Fruit fly (Drosophila melanogaster): ENCODE results near the gene CG13962.

CG13962 gene

DNA sequence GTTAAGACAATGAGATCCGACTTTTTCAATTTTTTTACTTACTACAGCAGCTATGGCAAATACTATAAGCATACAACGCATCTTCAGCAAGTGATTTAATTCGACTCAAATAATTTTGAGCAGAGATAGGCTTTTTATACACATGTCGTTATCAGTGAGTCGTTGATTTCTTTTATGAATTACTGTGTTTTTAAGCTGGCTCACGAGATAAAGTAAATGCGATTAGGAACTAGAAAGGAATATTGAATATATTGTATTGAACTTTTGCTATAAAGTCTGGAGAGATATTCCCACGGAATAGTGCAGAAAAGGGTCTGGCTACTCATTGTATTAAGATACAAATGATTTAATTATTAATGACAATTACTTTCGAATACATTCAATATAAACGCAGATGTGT lies at the start of gene CG13962:
TSS of gene CG13962 (minus strand) at position 101 of the 400 bp plus-strand sequence.
- TF ChIP-seq brk (GFP tag; optimal IDR thresholded peaks at IDR 0.05): no peak
- TF ChIP-seq dmrt93B (GFP tag; optimal IDR thresholded peaks at IDR 0.05): no peak
- TF ChIP-seq fru (GFP tag; optimal IDR thresholded peaks at IDR 0.05): no peak
- no peak for TF ChIP-seq HLH106 (tag; optimal IDR thresholded peaks at IDR 0.05)
- no peak for TF ChIP-seq sv (GFP tag; optimal IDR thresholded peaks at IDR 0.05)
- TF ChIP-seq sage (GFP tag; optimal IDR thresholded peaks at IDR 0.05): no peak
- TF ChIP-seq Mio (GFP tag; optimal IDR thresholded peaks at IDR 0.05): no peak
- TF ChIP-seq dl (GFP tag; optimal IDR thresholded peaks at IDR 0.05; ENCODE audit: insufficient read depth in 1 of 2, partially characterized antibody in 2 of 2): no peak

DNA sequence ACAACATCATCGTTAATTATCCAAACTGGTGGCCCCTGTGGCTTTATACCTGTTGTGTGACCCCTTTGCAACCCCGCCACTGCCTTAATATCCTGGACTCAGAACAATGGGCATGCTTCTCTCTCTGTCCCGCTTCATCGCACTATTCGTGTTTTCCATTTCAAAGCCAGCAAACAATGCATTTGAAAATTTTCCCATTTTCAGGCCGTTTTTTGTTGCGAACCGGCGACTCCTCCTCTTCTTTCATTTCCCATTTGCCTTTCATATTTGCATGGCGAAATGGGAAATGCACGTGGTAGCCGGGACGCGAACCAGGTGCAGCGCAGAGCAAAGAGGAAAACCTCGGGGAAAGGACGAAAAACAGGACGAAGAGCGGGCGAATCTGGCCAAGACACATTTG lies 45.4 kb upstream of the CG13962 start:
- no peak for TF ChIP-seq fru (GFP tag; optimal IDR thresholded peaks at IDR 0.05)
- TF ChIP-seq Vsx2 (GFP tag; optimal IDR thresholded peaks at IDR 0.05; ENCODE audit: partially characterized antibody): no peak

DNA sequence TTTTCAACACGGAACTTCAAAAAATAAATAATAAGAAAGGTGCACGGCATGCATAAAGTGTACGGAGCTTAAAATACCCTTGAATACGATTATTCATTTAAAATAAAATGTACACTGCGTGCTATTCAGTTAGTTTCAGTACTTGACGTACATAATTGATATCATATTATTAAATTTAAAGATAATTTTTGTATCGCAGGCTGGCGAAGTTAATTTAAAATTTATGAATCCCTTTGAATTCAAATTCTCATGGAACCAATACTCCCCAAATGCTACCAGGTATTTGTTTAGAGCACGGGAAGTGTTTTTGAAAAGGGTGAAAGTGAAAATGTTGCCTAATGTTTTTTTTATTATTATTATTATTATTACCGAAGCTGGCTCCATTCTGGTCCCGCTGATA lies 40.9 kb upstream of the CG13962 start:
- TF ChIP-seq woc (GFP tag; optimal IDR thresholded peaks at IDR 0.05) (no peak), Rel (GFP tag; optimal IDR thresholded peaks at IDR 0.05) (no peak), Rel (tag; optimal IDR thresholded peaks at IDR 0.05) (no peak), lola (GFP tag; optimal IDR thresholded peaks at IDR 0.05) (no peak), sv (GFP tag; optimal IDR thresholded peaks at IDR 0.05) (no peak), dl (GFP tag; optimal IDR thresholded peaks at IDR 0.05; ENCODE audit: insufficient read depth in 1 of 2, partially characterized antibody in 2 of 2) (no peak), br (GFP tag; optimal IDR thresholded peaks at IDR 0.05) (no peak), rgr (GFP tag; optimal IDR thresholded peaks at IDR 0.05) (no peak)

DNA sequence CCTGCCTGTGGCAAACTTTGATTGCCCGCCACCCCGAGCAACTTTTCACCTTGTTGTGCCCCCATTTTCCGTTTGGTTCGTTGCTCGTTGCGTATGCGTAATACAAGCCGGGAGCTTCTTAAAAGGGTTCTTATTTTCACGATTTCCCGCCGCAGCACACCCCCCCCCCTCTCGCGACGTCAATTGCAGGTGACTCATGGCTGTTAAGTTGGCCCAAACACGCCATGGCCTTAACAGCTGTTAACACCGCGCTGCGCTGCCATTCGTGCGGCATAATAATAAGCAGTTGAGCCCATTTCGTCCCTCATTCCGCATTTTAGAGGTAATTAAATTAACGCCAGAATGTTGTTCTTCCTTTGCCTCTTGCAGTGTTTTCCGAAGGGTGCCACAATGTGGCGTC lies 36.6 kb upstream of the CG13962 start:
- TF ChIP-seq pan (optimal IDR thresholded peaks at IDR 0.05) (no peak), fru (GFP tag; optimal IDR thresholded peaks at IDR 0.05) (no peak), OdsH (GFP tag; optimal IDR thresholded peaks at IDR 0.05) (no peak)

DNA sequence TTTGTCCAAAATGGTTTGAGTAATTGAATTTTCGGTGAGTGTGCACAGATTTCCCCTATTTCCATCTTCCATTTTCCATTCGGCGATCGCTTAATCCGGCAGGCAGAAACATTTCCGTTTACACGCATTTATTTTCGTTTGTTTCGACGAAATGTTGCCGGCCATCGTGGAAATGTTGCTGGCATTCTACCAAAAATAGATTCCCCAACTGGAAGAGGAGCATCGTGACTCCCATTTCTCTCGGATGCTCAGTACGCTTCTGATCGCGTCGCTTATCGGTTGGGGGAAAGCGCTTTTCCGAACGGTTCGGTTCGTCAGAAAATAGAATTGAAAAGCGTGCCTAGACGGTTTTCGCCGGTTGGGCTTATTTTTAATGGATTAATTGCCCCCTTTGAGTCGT lies 35.4 kb upstream of the CG13962 start:
- no peak for TF ChIP-seq ey (GFP tag; optimal IDR thresholded peaks at IDR 0.05)
- TF ChIP-seq dl (GFP tag; optimal IDR thresholded peaks at IDR 0.05; ENCODE audit: insufficient read depth in 1 of 2, partially characterized antibody in 2 of 2): no peak
- TF ChIP-seq foxo (GFP tag; optimal IDR thresholded peaks at IDR 0.05): no peak
- TF ChIP-seq rgr (GFP tag; optimal IDR thresholded peaks at IDR 0.05): no peak
- no peak for TF ChIP-seq CG32264 (GFP tag; optimal IDR thresholded peaks at IDR 0.05)
- no peak for TF ChIP-seq psq (GFP tag; optimal IDR thresholded peaks at IDR 0.05)
- no peak for TF ChIP-seq usp (GFP tag; optimal IDR thresholded peaks at IDR 0.05)
- TF ChIP-seq OdsH (GFP tag; optimal IDR thresholded peaks at IDR 0.05): no peak
- no peak for TF ChIP-seq Rel (GFP tag; optimal IDR thresholded peaks at IDR 0.05)
- no peak for TF ChIP-seq Rel (tag; optimal IDR thresholded peaks at IDR 0.05)
- no peak for TF ChIP-seq N (GFP tag; optimal IDR thresholded peaks at IDR 0.05)
- no peak for TF ChIP-seq pan (optimal IDR thresholded peaks at IDR 0.05)
- TF ChIP-seq CrebA (GFP tag; optimal IDR thresholded peaks at IDR 0.05; ENCODE audit: borderline replicate concordance): no peak
- no peak for TF ChIP-seq tai (GFP tag; optimal IDR thresholded peaks at IDR 0.05)
- TF ChIP-seq jim (GFP tag; optimal IDR thresholded peaks at IDR 0.05): no peak
- no peak for TF ChIP-seq sv (GFP tag; optimal IDR thresholded peaks at IDR 0.05)
- no peak for TF ChIP-seq Sp1 (GFP tag; optimal IDR thresholded peaks at IDR 0.05)
- no peak for TF ChIP-seq h (GFP tag; optimal IDR thresholded peaks at IDR 0.05)
- TF ChIP-seq Hr83 (GFP tag; optimal IDR thresholded peaks at IDR 0.05; ENCODE audit: poor library complexity, severe bottlenecking): no peak
- no peak for TF ChIP-seq dmrt93B (GFP tag; optimal IDR thresholded peaks at IDR 0.05)

DNA sequence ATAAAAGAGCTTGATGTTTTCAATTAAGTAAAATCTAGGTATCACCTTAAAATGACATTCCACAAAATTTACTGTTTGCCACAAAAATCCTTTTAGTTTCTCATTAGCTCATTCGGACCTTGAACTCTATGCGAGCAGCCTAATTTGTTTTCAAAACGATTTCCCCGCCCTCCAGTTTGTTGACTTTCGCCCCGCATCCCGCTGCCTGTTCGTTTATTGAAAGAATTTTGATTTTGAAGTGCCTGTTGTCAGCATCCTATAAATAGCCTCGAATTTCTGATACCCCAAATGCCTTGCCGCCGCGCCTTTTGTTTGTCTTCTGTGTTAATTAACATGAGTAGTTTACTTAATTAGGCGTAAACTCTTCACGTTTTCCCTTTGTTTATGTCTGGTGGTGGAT lies 33.2 kb upstream of the CG13962 start:
- TF ChIP-seq jim (GFP tag; optimal IDR thresholded peaks at IDR 0.05) (no peak), Abd-B (GFP tag; optimal IDR thresholded peaks at IDR 0.05) (no peak), sv (GFP tag; optimal IDR thresholded peaks at IDR 0.05) (no peak)

Data from whole organism, wandering third instar larva.